Worm (Caenorhabditis elegans) whole organism, mixed stage, embryonic: ENCODE data around the gene twk-23.

Source experiments
- M03D4.4 ChIP-seq: sonication (generic microtip); optimal IDR thresholded peaks from 2 replicates; lab custom pipeline; 2017; ENCODE audit warnings: mild to moderate bottlenecking, missing genetic modification characterization, missing compliant biosample characterization
- bed-3 ChIP-seq: fragments of 200-800 bp; sonication (Bioruptor generic); optimal IDR thresholded peaks from 3 replicates; lab custom pipeline; 2018; ENCODE audit warnings: mild to moderate bottlenecking, missing genetic modification characterization, moderate library complexity, missing compliant biosample characterization
- blmp-1 ChIP-seq: fragments of 150-350 bp; optimal IDR thresholded peaks from 2 replicates; lab custom pipeline; 2014; ENCODE audit warnings: missing biosample characterization, missing genetic modification characterization
- ceh-39 ChIP-seq: fragments of 150-350 bp; optimal IDR thresholded peaks from 2 replicates; lab custom pipeline; 2014; ENCODE audit warnings: missing biosample characterization, missing genetic modification characterization
- ceh-43 ChIP-seq: fragments of 200-800 bp; sonication (Bioruptor generic); optimal IDR thresholded peaks from 2 replicates; lab custom pipeline; 2018; ENCODE audit warnings: mild to moderate bottlenecking, missing genetic modification characterization, moderate library complexity, missing compliant biosample characterization
- ceh-83 ChIP-seq: fragments of 200-800 bp; sonication (Bioruptor generic); optimal IDR thresholded peaks from 2 replicates; lab custom pipeline; 2018; ENCODE audit warnings: mild to moderate bottlenecking, missing genetic modification characterization, missing compliant biosample characterization
- ces-1 ChIP-seq: fragments of 150-350 bp; optimal IDR thresholded peaks from 2 replicates; lab custom pipeline; 2014; ENCODE audit warnings: missing biosample characterization, missing genetic modification reagents, missing genetic modification characterization
- cnd-1 ChIP-seq: fragments of 200-800 bp; sonication (Bioruptor generic); optimal IDR thresholded peaks from 2 replicates; lab custom pipeline; 2018; ENCODE audit warnings: mild to moderate bottlenecking, missing genetic modification characterization, missing compliant biosample characterization
- drap-1 ChIP-seq: fragments of 200-800 bp; sonication (Bioruptor generic); optimal IDR thresholded peaks from 3 replicates; lab custom pipeline; 2018; ENCODE audit warnings: mild to moderate bottlenecking, missing genetic modification characterization, missing compliant biosample characterization
- elt-1 ChIP-seq: sonication (generic microtip); optimal IDR thresholded peaks from 2 replicates; lab custom pipeline; 2017; ENCODE audit warnings: missing genetic modification characterization, mild to moderate bottlenecking, missing compliant biosample characterization, antibody characterized with exemption, moderate library complexity, borderline replicate concordance; ENCODE audit not compliant: insufficient read depth
- elt-3 ChIP-seq: fragments of 150-350 bp; optimal IDR thresholded peaks from 2 replicates; lab custom pipeline; 2014; ENCODE audit warnings: missing biosample characterization, missing genetic modification characterization
- flh-1 ChIP-seq: fragments of 200-800 bp; sonication (Bioruptor generic); optimal IDR thresholded peaks from 2 replicates; lab custom pipeline; 2018; ENCODE audit warnings: mild to moderate bottlenecking, missing genetic modification characterization, moderate library complexity, missing compliant biosample characterization
- ham-2 ChIP-seq: fragments of 200-800 bp; sonication (Bioruptor generic); optimal IDR thresholded peaks from 2 replicates; lab custom pipeline; 2018; ENCODE audit warnings: mild to moderate bottlenecking, missing genetic modification characterization, missing compliant biosample characterization
- hlh-1 ChIP-seq: fragments of 150-350 bp; optimal IDR thresholded peaks from 2 replicates; lab custom pipeline; 2014; ENCODE audit warnings: missing biosample characterization, missing genetic modification reagents, missing genetic modification characterization
- lin-13 ChIP-seq: fragments of 150-350 bp; optimal IDR thresholded peaks from 2 replicates; lab custom pipeline; 2014; ENCODE audit warnings: missing biosample characterization, missing genetic modification characterization
- lin-32 ChIP-seq: fragments of 200-800 bp; sonication (Bioruptor generic); optimal IDR thresholded peaks from 2 replicates; lab custom pipeline; 2018; ENCODE audit warnings: mild to moderate bottlenecking, missing genetic modification characterization, missing compliant biosample characterization
- lsy-2 ChIP-seq: fragments of 150-350 bp; optimal IDR thresholded peaks from 2 replicates; lab custom pipeline; 2014; ENCODE audit warnings: missing biosample characterization, missing genetic modification characterization
- mep-1 ChIP-seq: fragments of 150-350 bp; optimal IDR thresholded peaks from 2 replicates; lab custom pipeline; 2017; ENCODE audit warnings: missing biosample characterization, missing genetic modification reagents, missing genetic modification characterization, inconsistent platforms
- mls-2 ChIP-seq: sonication (generic microtip); optimal IDR thresholded peaks from 2 replicates; lab custom pipeline; 2016; ENCODE audit warnings: mild to moderate bottlenecking, missing genetic modification characterization, moderate library complexity, missing compliant biosample characterization
- nhr-12 ChIP-seq: fragments of 150-350 bp; optimal IDR thresholded peaks from 2 replicates; lab custom pipeline; 2014; ENCODE audit warnings: missing biosample characterization, missing genetic modification characterization
- nhr-2 ChIP-seq: fragments of 150-350 bp; optimal IDR thresholded peaks from 2 replicates; lab custom pipeline; 2014; ENCODE audit warnings: missing biosample characterization, missing genetic modification characterization
- nhr-237 ChIP-seq: fragments of 150-350 bp; optimal IDR thresholded peaks from 2 replicates; lab custom pipeline; 2014; ENCODE audit warnings: missing biosample characterization, missing genetic modification characterization
- nhr-28 ChIP-seq: fragments of 150-350 bp; optimal IDR thresholded peaks from 2 replicates; lab custom pipeline; 2014; ENCODE audit warnings: missing biosample characterization, missing genetic modification characterization
- nhr-76 ChIP-seq: sonication (generic microtip); optimal IDR thresholded peaks from 2 replicates; lab custom pipeline; 2017; ENCODE audit warnings: missing biosample characterization, missing genetic modification characterization
- pha-4 ChIP-seq: fragments of 150-350 bp; optimal IDR thresholded peaks from 2 replicates; lab custom pipeline; 2018; ENCODE audit warnings: missing biosample characterization, missing genetic modification reagents, missing genetic modification characterization
- sem-2 ChIP-seq: fragments of 200-800 bp; sonication (Bioruptor generic); optimal IDR thresholded peaks from 2 replicates; lab custom pipeline; 2018; ENCODE audit warnings: mild to moderate bottlenecking, missing genetic modification characterization, missing compliant biosample characterization
- snpc-4 ChIP-seq: fragments of 150-350 bp; optimal IDR thresholded peaks from 2 replicates; lab custom pipeline; 2014; ENCODE audit warnings: missing biosample characterization, missing genetic modification characterization
- unc-120 ChIP-seq: sonication (generic microtip); optimal IDR thresholded peaks from 2 replicates; lab custom pipeline; 2017; ENCODE audit warnings: missing genetic modification characterization, missing compliant biosample characterization; ENCODE audit not compliant: poor library complexity, severe bottlenecking
- unc-39 ChIP-seq: fragments of 150-350 bp; optimal IDR thresholded peaks from 2 replicates; lab custom pipeline; 2014; ENCODE audit warnings: missing biosample characterization, missing genetic modification characterization
- ztf-11 ChIP-seq: fragments of 150-350 bp; optimal IDR thresholded peaks from 2 replicates; lab custom pipeline; 2014; ENCODE audit warnings: missing biosample characterization, missing genetic modification characterization

twk-23 gene

DNA sequence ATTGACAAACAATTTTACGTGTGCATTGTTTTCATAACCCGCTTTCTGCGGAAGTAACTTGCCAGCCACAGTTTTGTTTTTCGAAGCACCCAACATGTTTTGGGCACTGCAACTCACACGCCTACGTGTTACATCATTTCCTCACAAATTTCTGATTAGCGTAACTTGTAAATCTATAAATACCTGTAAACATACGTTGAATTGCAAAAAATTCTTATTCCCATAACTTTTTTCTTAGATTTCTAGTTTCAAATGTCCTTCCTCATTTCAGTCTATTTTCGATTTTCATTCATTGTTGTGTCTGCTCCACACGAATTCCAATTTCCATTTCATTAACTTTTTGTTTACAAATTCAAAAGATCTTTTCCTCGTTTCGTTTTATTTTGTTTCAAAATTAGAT lies 17.0 kb upstream of the twk-23 start:
- TF ChIP-seq unc-39 (no peak), lin-13 (tag; lab: Kevin White, UChicago) (no peak), elt-1 (tag; lab: Kevin White, UChicago) (no peak), snpc-4 (tag; lab: Kevin White, UChicago) (no peak), lsy-2 (tag; lab: Kevin White, UChicago) (no peak), cnd-1 (no peak), nhr-76 (tag; lab: Kevin White, UChicago) (no peak), flh-1 (GFP tag; lab: Kevin White, UChicago) (no peak)

- no peak for TF ChIP-seq mep-1 (tag; lab: Kevin White, UChicago)
- TF ChIP-seq, all 35 proteins: peak for 0
Observed at ce11 chrX:13838019-13838418, 14.6 kb upstream of the twk-23 start.

DNA sequence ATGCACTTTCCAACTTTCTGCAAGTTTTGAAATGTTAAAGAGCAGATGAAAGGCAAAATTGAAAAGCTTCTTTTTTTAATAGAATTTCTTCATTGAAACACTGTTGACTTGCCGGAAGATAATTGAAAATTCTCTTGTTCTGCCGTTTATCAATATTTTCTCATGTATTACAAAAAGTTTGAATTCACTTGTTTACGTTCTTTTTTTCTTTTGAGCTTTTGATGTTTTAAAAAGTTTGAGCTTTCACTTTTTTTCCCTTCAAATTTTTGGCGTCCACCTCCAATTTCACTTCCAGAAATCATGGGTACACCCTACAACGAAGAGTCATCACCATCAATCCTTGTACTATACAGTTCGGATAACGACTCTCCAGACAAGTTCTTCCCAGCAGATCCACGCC lies 10.7 kb upstream of the twk-23 start, which contains the start of gene F19D8.2:
F19D8.2 (plus strand) TSS at position 301 of the 400 bp plus-strand sequence.
- TF ChIP-seq snpc-4 (tag; lab: Kevin White, UChicago), result no peak
- no peak for TF ChIP-seq lsy-2 (tag; lab: Kevin White, UChicago)

- TF ChIP-seq nhr-76 (tag; lab: Kevin White, UChicago), result no peak
- no peak for TF ChIP-seq pha-4
- no peak for TF ChIP-seq elt-1 (tag; lab: Kevin White, UChicago)
- TF ChIP-seq elt-3, result no peak
- no peak for TF ChIP-seq mep-1 (tag; lab: Kevin White, UChicago)
- TF ChIP-seq sem-2 (GFP tag; lab: Kevin White, UChicago), result no peak
- no peak for TF ChIP-seq ztf-11
- no peak for TF ChIP-seq ces-1
- no peak for TF ChIP-seq flh-1 (GFP tag; lab: Kevin White, UChicago)
- no peak for TF ChIP-seq lsy-2 (tag; lab: Kevin White, UChicago)
- TF ChIP-seq ham-2 (GFP tag; lab: Kevin White, UChicago), result no peak
Observed at ce11 chrX:13833448-13833847, 10.1 kb upstream of the twk-23 start.

ce11 chrX:13818791-13819190 lies 4.6 kb downstream of the twk-23 start:
- TF ChIP-seq cnd-1 (no peak), lsy-2 (tag; lab: Kevin White, UChicago) (no peak)

- no peak for TF ChIP-seq nhr-237 (tag; lab: Kevin White, UChicago)
- no peak for TF ChIP-seq ceh-43
- no peak for TF ChIP-seq elt-3
- TF ChIP-seq ces-1, result no peak
- TF ChIP-seq unc-120, result no peak
- TF ChIP-seq ceh-39, result no peak
- no peak for TF ChIP-seq nhr-76 (tag; lab: Kevin White, UChicago)
- TF ChIP-seq lin-13 (tag; lab: Kevin White, UChicago), result no peak
- TF ChIP-seq unc-39, result no peak
- no peak for TF ChIP-seq nhr-12 (tag; lab: Kevin White, UChicago)
- TF ChIP-seq nhr-2 (tag; lab: Kevin White, UChicago), result no peak
- no peak for TF ChIP-seq pha-4
- TF ChIP-seq lin-32, result no peak
- no peak for TF ChIP-seq ztf-11
- no peak for TF ChIP-seq ceh-83 (GFP tag; lab: Kevin White, UChicago)
- no peak for TF ChIP-seq mls-2
Observed at ce11 chrX:13811929-13812328, 11.5 kb downstream of the twk-23 start.

- no peak for TF ChIP-seq bed-3 (GFP tag; lab: Kevin White, UChicago)
- TF ChIP-seq blmp-1 (tag; lab: Kevin White, UChicago), result no peak
- TF ChIP-seq flh-1 (GFP tag; lab: Kevin White, UChicago), result no peak
- no peak for TF ChIP-seq lin-13 (tag; lab: Kevin White, UChicago)
- no peak for TF ChIP-seq ham-2 (GFP tag; lab: Kevin White, UChicago)
Observed at ce11 chrX:13811156-13811555, 12.2 kb downstream of the twk-23 start.

ce11 chrX:13809773-13810172 lies 13.6 kb downstream of the twk-23 start, which contains the start of gene obr-3:
obr-3 (minus strand) TSS chrX:13809873.
- TF ChIP-seq unc-120 (no peak), mep-1 (tag; lab: Kevin White, UChicago) (no peak), mls-2 (no peak), blmp-1 (tag; lab: Kevin White, UChicago) (no peak), nhr-2 (tag; lab: Kevin White, UChicago) (no peak), lsy-2 (tag; lab: Kevin White, UChicago) (no peak), snpc-4 (tag; lab: Kevin White, UChicago) (no peak), hlh-1 (tag; lab: Kevin White, UChicago) (no peak), lin-32 (no peak), M03D4.4 (tag; lab: Kevin White, UChicago) (no peak), nhr-28 (tag; lab: Kevin White, UChicago) (no peak), ceh-83 (GFP tag; lab: Kevin White, UChicago) (no peak), elt-3 (no peak), drap-1 (GFP tag; lab: Kevin White, UChicago) (no peak), cnd-1 (no peak)
